Fruit fly (Drosophila melanogaster) whole organism, embryonic: ENCODE measurements around the gene Pnn.

Experiments used
- B-H1 ChIP-seq: fragments of 200-800 bp; sonication (Bioruptor generic); IDR thresholded peaks from 3 replicates; pipeline ENCODE4 v1.3.6; 2022; ENCODE audit warnings: missing biosample characterization, missing genetic modification characterization
- CG10274 ChIP-seq: fragments of 200-800 bp; sonication (Bioruptor generic); optimal IDR thresholded peaks from 3 replicates; lab custom pipeline; 2017; ENCODE audit warnings: missing biosample characterization, mild to moderate bottlenecking, missing genetic modification characterization
- CG10979 ChIP-seq: fragments of 200-800 bp; sonication (Bioruptor generic); optimal IDR thresholded peaks from 2 replicates; lab custom pipeline; 2018; ENCODE audit warnings: missing biosample characterization, mild to moderate bottlenecking, missing genetic modification characterization, moderate library complexity
- CG11247 ChIP-seq: fragments of 200-800 bp; sonication (Bioruptor generic); IDR thresholded peaks from 2 replicates; pipeline ENCODE4 v1.3.6; 2022; ENCODE audit warnings: missing biosample characterization, missing genetic modification characterization
- CG1233 ChIP-seq: fragments of 200-800 bp; sonication (Bioruptor generic); optimal IDR thresholded peaks from 4 replicates; lab custom pipeline; 2018; ENCODE audit warnings: missing biosample characterization, mild to moderate bottlenecking, missing genetic modification characterization
- CG12659 ChIP-seq: fragments of 200-800 bp; sonication (Bioruptor generic); optimal IDR thresholded peaks from 3 replicates; lab custom pipeline; 2017; ENCODE audit warnings: mild to moderate bottlenecking, missing biosample characterization, missing genetic modification reagents, missing genetic modification characterization
- CG17361 ChIP-seq: fragments of 200-800 bp; sonication (Bioruptor generic); IDR thresholded peaks from 3 replicates; pipeline ENCODE4 v1.3.6; 2022; ENCODE audit warnings: missing biosample characterization, missing genetic modification characterization
- CG2889 ChIP-seq: fragments of 200-800 bp; sonication (Bioruptor generic); IDR thresholded peaks from 3 replicates; pipeline ENCODE4 v1.3.6; 2022; ENCODE audit warnings: missing biosample characterization, missing genetic modification characterization
- CG30403 ChIP-seq: fragments of 200-800 bp; sonication (Bioruptor generic); optimal IDR thresholded peaks from 3 replicates; lab custom pipeline; 2016; ENCODE audit warnings: missing biosample characterization, missing genetic modification characterization
- CG34224 ChIP-seq: fragments of 200-800 bp; sonication (Bioruptor generic); IDR thresholded peaks from 3 replicates; pipeline ENCODE4 v1.3.6; 2022; ENCODE audit warnings: missing biosample characterization, missing genetic modification characterization; ENCODE audit not compliant: partially characterized antibody
- CG4328 ChIP-seq: fragments of 200-800 bp; sonication (Bioruptor generic); optimal IDR thresholded peaks from 3 replicates; lab custom pipeline; 2017; ENCODE audit warnings: missing biosample characterization, missing genetic modification reagents, missing genetic modification characterization
- CG4404 ChIP-seq: fragments of 200-800 bp; sonication (Bioruptor generic); IDR thresholded peaks from 2 replicates; pipeline ENCODE4 v1.3.6; 2022; ENCODE audit warnings: missing biosample characterization, missing genetic modification characterization
- CG4424 ChIP-seq: fragments of 200-800 bp; sonication (Bioruptor generic); optimal IDR thresholded peaks from 3 replicates; lab custom pipeline; 2016; ENCODE audit warnings: missing biosample characterization, missing genetic modification characterization
- CG6765 ChIP-seq: fragments of 200-800 bp; sonication (Bioruptor generic); optimal IDR thresholded peaks from 3 replicates; lab custom pipeline; 2017; ENCODE audit warnings: missing biosample characterization, mild to moderate bottlenecking, missing genetic modification characterization
- CG7839 ChIP-seq: fragments of 200-800 bp; sonication (Bioruptor generic); optimal IDR thresholded peaks from 3 replicates; lab custom pipeline; 2018; ENCODE audit warnings: missing biosample characterization, mild to moderate bottlenecking, missing genetic modification characterization, moderate library complexity
- CG8290 ChIP-seq, 3 experiments: fragments of 200-800 bp; sonication (Bioruptor generic); optimal IDR thresholded peaks; 2 replicates each; lab custom pipeline; 2016 to 2019; ENCODE audit warnings: missing biosample characterization in 3 of 3, missing genetic modification characterization in 3 of 3, mild to moderate bottlenecking in 2 of 3, moderate library complexity in 1 of 3
- CG8944 ChIP-seq: fragments of 200-800 bp; sonication (Bioruptor generic); optimal IDR thresholded peaks from 3 replicates; lab custom pipeline; 2016; ENCODE audit warnings: missing biosample characterization, missing genetic modification characterization
- CTCF ChIP-seq: fragments of 200-800 bp; sonication (Bioruptor generic); optimal IDR thresholded peaks from 2 replicates; lab custom pipeline; 2017; ENCODE audit warnings: missing biosample characterization, mild to moderate bottlenecking, missing genetic modification characterization, moderate library complexity
- Doc3 ChIP-seq: fragments of 200-800 bp; sonication (Bioruptor generic); IDR thresholded peaks from 3 replicates; pipeline ENCODE4 v1.3.6; 2022; ENCODE audit warnings: missing biosample characterization, missing genetic modification characterization; ENCODE audit not compliant: partially characterized antibody
- Fer1 ChIP-seq: fragments of 200-800 bp; sonication (Bioruptor generic); optimal IDR thresholded peaks from 2 replicates; lab custom pipeline; 2017; ENCODE audit warnings: missing biosample characterization, mild to moderate bottlenecking, missing genetic modification characterization
- HLHmδ ChIP-seq: fragments of 200-800 bp; sonication (Bioruptor generic); optimal IDR thresholded peaks from 2 replicates; lab custom pipeline; 2018; ENCODE audit warnings: missing biosample characterization, mild to moderate bottlenecking, missing genetic modification characterization, moderate library complexity
- HmgD ChIP-seq: fragments of 200-800 bp; sonication (Bioruptor generic); optimal IDR thresholded peaks from 3 replicates; lab custom pipeline; 2016; ENCODE audit warnings: missing biosample characterization, missing genetic modification characterization
- HmgZ ChIP-seq: fragments of 200-800 bp; sonication (Bioruptor generic); optimal IDR thresholded peaks from 2 replicates; lab custom pipeline; 2018; ENCODE audit warnings: missing biosample characterization, mild to moderate bottlenecking, missing genetic modification characterization
- Hmx ChIP-seq: fragments of 200-800 bp; sonication (Bioruptor generic); optimal IDR thresholded peaks from 2 replicates; lab custom pipeline; 2016; ENCODE audit warnings: missing biosample characterization, missing genetic modification characterization
- Meics ChIP-seq: fragments of 200-800 bp; sonication (Bioruptor generic); optimal IDR thresholded peaks from 2 replicates; lab custom pipeline; 2017; ENCODE audit warnings: missing biosample characterization, mild to moderate bottlenecking, missing genetic modification characterization
- Mrtf ChIP-seq: fragments of 200-800 bp; sonication (Bioruptor generic); IDR thresholded peaks from 3 replicates; pipeline ENCODE4 v1.3.6; 2022; ENCODE audit warnings: missing biosample characterization, missing genetic modification characterization
- Myb ChIP-seq: fragments of 200-800 bp; sonication (Bioruptor generic); optimal IDR thresholded peaks from 2 replicates; lab custom pipeline; 2016; ENCODE audit warnings: missing biosample characterization, missing genetic modification characterization
- Neu2 ChIP-seq: fragments of 200-800 bp; sonication (Bioruptor generic); optimal IDR thresholded peaks from 3 replicates; lab custom pipeline; 2016; ENCODE audit warnings: missing biosample characterization, missing genetic modification characterization, borderline replicate concordance
- Pdp1 ChIP-seq, 2 experiments: fragments of 200-800 bp; sonication (Bioruptor generic); optimal IDR thresholded peaks; 3 replicates each; lab custom pipeline; 2016; ENCODE audit warnings: missing biosample characterization in 2 of 2, missing genetic modification characterization in 2 of 2, mild to moderate bottlenecking in 1 of 2, moderate library complexity in 1 of 2
- Ravus ChIP-seq: fragments of 200-800 bp; sonication (Bioruptor generic); IDR thresholded peaks from 2 replicates; pipeline ENCODE4 v1.3.6; 2022; ENCODE audit warnings: missing biosample characterization, missing genetic modification characterization
- Taf1 ChIP-seq: fragments of 200-800 bp; sonication (Bioruptor generic); IDR thresholded peaks from 2 replicates; pipeline ENCODE4 v1.3.6; 2022; ENCODE audit warnings: missing biosample characterization, missing genetic modification characterization
- ato ChIP-seq: fragments of 200-800 bp; sonication (Bioruptor generic); IDR thresholded peaks from 2 replicates; pipeline ENCODE4 v1.3.6; 2022; ENCODE audit warnings: missing biosample characterization, missing genetic modification characterization; ENCODE audit not compliant: partially characterized antibody
- cato ChIP-seq: fragments of 200-800 bp; sonication (Bioruptor generic); optimal IDR thresholded peaks from 2 replicates; lab custom pipeline; 2016; ENCODE audit warnings: missing biosample characterization, missing genetic modification characterization, borderline replicate concordance
- chm ChIP-seq: fragments of 200-800 bp; sonication (Bioruptor generic); IDR thresholded peaks from 2 replicates; pipeline ENCODE4 v1.3.6; 2022; ENCODE audit warnings: missing biosample characterization, missing genetic modification characterization
- crc ChIP-seq: fragments of 200-800 bp; sonication (Bioruptor generic); optimal IDR thresholded peaks from 2 replicates; lab custom pipeline; 2016; ENCODE audit warnings: missing biosample characterization, missing genetic modification characterization
- disco-r ChIP-seq: fragments of 200-800 bp; sonication (Bioruptor generic); optimal IDR thresholded peaks from 2 replicates; lab custom pipeline; 2016; ENCODE audit warnings: missing biosample characterization, missing genetic modification characterization
- dpn ChIP-seq, 2 experiments: fragments of 200-800 bp; sonication (Bioruptor generic); optimal IDR thresholded peaks; 3 replicates each; lab custom pipeline; 2016; ENCODE audit warnings: missing biosample characterization in 2 of 2, missing genetic modification characterization in 2 of 2
- emc ChIP-seq: fragments of 200-800 bp; sonication (Bioruptor generic); optimal IDR thresholded peaks from 2 replicates; lab custom pipeline; 2016; ENCODE audit warnings: missing biosample characterization, missing genetic modification characterization
- eyg ChIP-seq: fragments of 200-800 bp; sonication (Bioruptor generic); optimal IDR thresholded peaks from 3 replicates; lab custom pipeline; 2016; ENCODE audit warnings: missing biosample characterization, missing genetic modification characterization
- fd64A ChIP-seq: fragments of 200-800 bp; sonication (Bioruptor generic); optimal IDR thresholded peaks from 3 replicates; lab custom pipeline; 2018; ENCODE audit warnings: missing biosample characterization, mild to moderate bottlenecking, missing genetic modification characterization
- gem ChIP-seq: fragments of 200-800 bp; sonication (Bioruptor generic); optimal IDR thresholded peaks from 2 replicates; lab custom pipeline; 2019; ENCODE audit warnings: missing biosample characterization, mild to moderate bottlenecking, missing genetic modification characterization, moderate library complexity
- inv ChIP-seq: fragments of 200-800 bp; sonication (Bioruptor generic); IDR thresholded peaks from 2 replicates; pipeline ENCODE4 v1.3.6; 2022; ENCODE audit warnings: missing biosample characterization, missing genetic modification characterization; ENCODE audit not compliant: partially characterized antibody
- kah ChIP-seq: fragments of 200-800 bp; sonication (Bioruptor generic); optimal IDR thresholded peaks from 2 replicates; lab custom pipeline; 2018; ENCODE audit warnings: missing biosample characterization, mild to moderate bottlenecking, missing genetic modification characterization
- lab ChIP-seq: fragments of 200-800 bp; sonication (Bioruptor generic); optimal IDR thresholded peaks from 3 replicates; lab custom pipeline; 2017; ENCODE audit warnings: missing biosample characterization, missing genetic modification characterization, mild to moderate bottlenecking, moderate library complexity, missing genetic modification reagents
- lilli ChIP-seq: fragments of 200-800 bp; sonication (Bioruptor generic); optimal IDR thresholded peaks from 3 replicates; lab custom pipeline; 2016; ENCODE audit warnings: missing biosample characterization, missing genetic modification characterization
- lmd ChIP-seq: fragments of 200-800 bp; sonication (Bioruptor generic); IDR thresholded peaks from 2 replicates; pipeline ENCODE4 v1.3.6; 2022; ENCODE audit warnings: missing biosample characterization, missing genetic modification characterization
- pita ChIP-seq: fragments of 200-800 bp; sonication (Bioruptor generic); optimal IDR thresholded peaks from 2 replicates; lab custom pipeline; 2017; ENCODE audit warnings: missing biosample characterization, mild to moderate bottlenecking, missing genetic modification characterization
- ro ChIP-seq: fragments of 200-800 bp; sonication (Bioruptor generic); IDR thresholded peaks from 2 replicates; pipeline ENCODE4 v1.3.6; 2022; ENCODE audit warnings: missing biosample characterization, missing genetic modification characterization
- ssp ChIP-seq: fragments of 200-800 bp; sonication (Bioruptor generic); IDR thresholded peaks from 2 replicates; pipeline ENCODE4 v1.3.6; 2022; ENCODE audit warnings: missing biosample characterization, missing genetic modification characterization
- unpg ChIP-seq: fragments of 200-800 bp; sonication (Bioruptor generic); optimal IDR thresholded peaks from 3 replicates; lab custom pipeline; 2018; ENCODE audit warnings: missing biosample characterization, mild to moderate bottlenecking, missing genetic modification characterization, moderate library complexity

The Pnn gene

DNA sequence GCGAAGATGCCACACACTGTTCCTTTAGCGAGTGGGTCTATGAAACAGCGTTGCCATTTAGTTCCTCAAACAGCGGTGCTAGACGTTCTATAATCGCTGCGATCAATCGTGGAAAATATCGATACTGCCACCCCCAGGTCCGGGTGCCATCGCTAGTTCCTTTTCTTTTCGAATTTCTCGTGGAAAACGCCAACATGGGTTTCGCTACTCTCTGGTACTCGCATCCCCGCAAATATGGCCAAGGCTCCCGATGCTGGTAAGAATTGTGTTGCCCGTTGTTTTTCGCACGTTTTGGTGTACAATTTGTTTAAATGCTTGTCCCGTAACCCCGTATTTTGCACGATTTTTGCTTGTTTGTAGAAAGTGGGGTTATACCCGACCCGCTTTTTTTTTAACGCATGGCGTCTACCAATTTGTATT is 37.3 kb downstream of the Pnn start, which contains the start of gene RpS29 (continued):
- TF ChIP-seq unpg (GFP tag; lab: Kevin White, UChicago): peak; percentile 66
- peak; percentile 54 for TF ChIP-seq HLHmδ
- peak; percentile 71; the same call in 1 of the 2 replicates for TF ChIP-seq lmd
- TF ChIP-seq CG8944: peak; percentile 84
- TF ChIP-seq CG8290 (GFP tag; optimal IDR thresholded peaks at IDR 0.05; lab: Kevin White, UChicago): peak; percentile 73
- TF ChIP-seq CG8290 (tag; optimal IDR thresholded peaks at IDR 0.05; lab: Kevin White, UChicago): peak; percentile 31 to 95
- peak; percentile 93 for TF ChIP-seq lab (GFP tag; lab: Kevin White, UChicago)
- TF ChIP-seq CG34224 (GFP tag; lab: Robert Waterston, UW): peak; percentile 93
- TF ChIP-seq HmgD (GFP tag; lab: Kevin White, UChicago): peak; percentile 92
- TF ChIP-seq Neu2 (GFP tag; lab: Kevin White, UChicago): peak; percentile 56
- no peak for TF ChIP-seq Ravus (GFP tag; lab: Robert Waterston, UW)
- TF ChIP-seq ato: peak; percentile 88
- TF ChIP-seq ssp (GFP tag; lab: Robert Waterston, UW): peak; percentile 49
- TF ChIP-seq CG12659 (GFP tag; lab: Kevin White, UChicago): peak; percentile 92
- peak; percentile 47 for TF ChIP-seq CG10274 (GFP tag; lab: Kevin White, UChicago)
- peak; percentile 59 for TF ChIP-seq fd64A
- TF ChIP-seq CG11247 (GFP tag; lab: Robert Waterston, UW): peak; percentile 84
- TF ChIP-seq kah (GFP tag; lab: Kevin White, UChicago): peak; percentile 45
- TF ChIP-seq disco-r (GFP tag; lab: Kevin White, UChicago): peak; percentile 68
- TF ChIP-seq pita (GFP tag; lab: Kevin White, UChicago): no peak
- TF ChIP-seq CG4328 (GFP tag; lab: Kevin White, UChicago): peak; percentile 87
- peak; percentile 70 for TF ChIP-seq CG4424 (GFP tag; lab: Kevin White, UChicago)
- TF ChIP-seq Hmx: no peak
- peak; percentile 85 for TF ChIP-seq Doc3
- peak; percentile 68 for TF ChIP-seq CG17361 (GFP tag; lab: Robert Waterston, UW)
- peak; percentile 95 for TF ChIP-seq HmgZ
- TF ChIP-seq Mrtf (GFP tag; lab: Robert Waterston, UW): peak; percentile 71
- peak; percentile 61 for TF ChIP-seq gem (tag; lab: Kevin White, UChicago)
- TF ChIP-seq eyg (GFP tag; lab: Kevin White, UChicago): peak; percentile 70
- peak; percentile 89 for TF ChIP-seq Fer1 (GFP tag; lab: Kevin White, UChicago)
- peak; percentile 66 for TF ChIP-seq CG7839 (tag; lab: Kevin White, UChicago)
- TF ChIP-seq Myb (GFP tag; lab: Kevin White, UChicago): peak; percentile 94
- TF ChIP-seq cato (GFP tag; lab: Kevin White, UChicago): peak; percentile 38
- TF ChIP-seq CG1233 (GFP tag; lab: Kevin White, UChicago): peak; percentile 60
- TF ChIP-seq B-H1 (GFP tag; lab: Robert Waterston, UW): peak; percentile 48; the same call in 1 of the 3 replicates
- TF ChIP-seq Pdp1 (GFP tag; optimal IDR thresholded peaks at IDR 0.05; lab: Kevin White, UChicago): peak; percentile 82 to 89
- peak; percentile 69 for TF ChIP-seq crc (GFP tag; lab: Kevin White, UChicago)
- TF ChIP-seq ro (GFP tag; lab: Robert Waterston, UW): peak; percentile 54; the same call in 1 of the 2 replicates
- TF ChIP-seq inv: peak; percentile 92
- peak; percentile 80 for TF ChIP-seq CG30403 (GFP tag; lab: Kevin White, UChicago)
- TF ChIP-seq CTCF: peak; percentile 46
- TF ChIP-seq CG4404 (GFP tag; lab: Robert Waterston, UW): peak; percentile 46; the same call in 1 of the 2 replicates
- TF ChIP-seq CG2889 (GFP tag; lab: Robert Waterston, UW): peak; percentile 65; the same call in 1 of the 3 replicates
- TF ChIP-seq emc (GFP tag; lab: Kevin White, UChicago): peak; percentile 83
- TF ChIP-seq Meics (GFP tag; lab: Kevin White, UChicago): peak; percentile 87
- TF ChIP-seq CG10979 (tag; lab: Kevin White, UChicago): peak; percentile 36
- TF ChIP-seq lilli (GFP tag; lab: Kevin White, UChicago): peak; percentile 91
- TF ChIP-seq dpn (GFP tag; optimal IDR thresholded peaks at IDR 0.05; lab: Kevin White, UChicago): peak; percentile 86 to 90
- TF ChIP-seq CG6765: peak; percentile 83
- 0 out of 2 replicates have a peak, but pooled peaks have one; percentile 50 for TF ChIP-seq Taf1
- peak; percentile 79 for TF ChIP-seq chm
